Fruit fly (Drosophila melanogaster): ENCODE results near the gene CG2614.

The CG2614 gene

DNA sequence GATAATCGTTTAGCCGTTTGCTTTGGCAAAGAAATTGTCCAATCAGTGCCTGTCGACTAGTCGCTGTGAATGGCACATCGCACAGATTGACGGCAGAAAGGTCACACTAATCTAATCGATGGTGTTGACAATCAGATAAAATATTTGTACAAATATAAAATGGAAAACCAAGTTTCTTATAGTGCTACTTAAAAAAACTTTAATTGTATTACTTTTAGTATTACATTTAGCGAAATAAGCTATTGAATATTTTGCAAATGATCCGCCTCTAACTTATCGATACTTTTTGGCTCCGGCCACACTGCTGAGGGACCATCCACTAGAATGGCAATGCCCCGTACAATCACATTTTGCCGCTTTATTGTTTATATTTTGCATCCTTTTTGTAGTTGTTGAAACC lies at the start of gene CG2614, which contains the start of gene brun:
Gene CG2614 (plus strand): TSS at position 317 of the 400 bp plus-strand sequence.
Gene brun (minus strand): TSS at position 69 of the 400 bp plus-strand sequence.
- no peak for TF ChIP-seq psq (optimal IDR thresholded peaks at IDR 0.05)
- TF ChIP-seq h (optimal IDR thresholded peaks at IDR 0.05), result no peak
- no peak for TF ChIP-seq Myc (optimal IDR thresholded peaks at IDR 0.05)
- TF ChIP-seq ttk (optimal IDR thresholded peaks at IDR 0.05), result no peak
- TF ChIP-seq Sin3A (optimal IDR thresholded peaks at IDR 0.05), result no peak
- no peak for TF ChIP-seq insv (optimal IDR thresholded peaks at IDR 0.05)

DNA sequence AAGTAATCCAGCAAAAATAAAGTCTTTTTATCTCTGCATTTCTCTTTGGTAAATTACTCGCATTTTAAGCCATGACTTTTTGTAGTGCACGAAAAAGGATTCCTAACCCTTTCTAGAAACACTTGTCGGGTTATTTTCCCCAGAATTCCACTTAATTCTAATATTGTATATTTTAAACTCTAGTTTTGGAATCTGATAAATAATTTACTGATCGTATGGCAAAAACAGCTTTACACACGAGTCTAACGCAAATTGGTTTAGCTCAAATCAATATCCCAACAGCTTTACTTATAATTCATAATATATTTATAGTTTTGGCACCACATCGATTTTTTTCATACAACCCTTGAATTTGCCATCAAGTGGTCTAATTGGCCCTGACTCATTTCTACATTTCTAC lies 42.0 kb upstream of the CG2614 start, which contains the start of gene CG15475:
Gene CG15475 (plus strand): TSS at position 301 of the 400 bp plus-strand sequence.
- TF ChIP-seq psq (optimal IDR thresholded peaks at IDR 0.05) (no peak), insv (optimal IDR thresholded peaks at IDR 0.05) (no peak), Sin3A (optimal IDR thresholded peaks at IDR 0.05) (no peak), ttk (optimal IDR thresholded peaks at IDR 0.05) (no peak), Myc (optimal IDR thresholded peaks at IDR 0.05) (no peak), h (optimal IDR thresholded peaks at IDR 0.05) (no peak)

DNA sequence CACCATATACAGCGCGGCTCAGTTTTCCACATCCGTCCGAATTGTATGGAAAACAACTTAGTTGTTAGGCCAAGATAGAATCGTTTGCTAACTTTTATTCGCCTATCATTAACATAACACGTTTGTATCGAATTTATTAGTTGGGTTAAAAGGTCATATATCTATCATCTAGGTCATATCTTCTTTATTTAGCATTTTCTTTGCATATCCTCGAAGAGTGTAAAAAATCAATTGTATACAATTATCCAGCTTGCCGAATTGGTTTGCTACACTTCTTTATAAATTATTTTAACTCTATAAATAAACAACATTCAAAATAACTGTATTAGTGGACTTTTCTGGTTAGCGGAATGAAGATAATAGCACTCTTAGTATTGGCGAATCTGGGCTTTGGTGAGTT lies 22.0 kb upstream of the CG2614 start, which contains the start of gene CG17472:
Gene CG17472 (plus strand): TSS at position 301 of the 400 bp plus-strand sequence.
- no peak for TF ChIP-seq Myc (optimal IDR thresholded peaks at IDR 0.05)
- no peak for TF ChIP-seq Sin3A (optimal IDR thresholded peaks at IDR 0.05)
- no peak for TF ChIP-seq insv (optimal IDR thresholded peaks at IDR 0.05)
- TF ChIP-seq psq (optimal IDR thresholded peaks at IDR 0.05), result no peak
- no peak for TF ChIP-seq h (optimal IDR thresholded peaks at IDR 0.05)
- TF ChIP-seq ttk (optimal IDR thresholded peaks at IDR 0.05), result no peak

DNA sequence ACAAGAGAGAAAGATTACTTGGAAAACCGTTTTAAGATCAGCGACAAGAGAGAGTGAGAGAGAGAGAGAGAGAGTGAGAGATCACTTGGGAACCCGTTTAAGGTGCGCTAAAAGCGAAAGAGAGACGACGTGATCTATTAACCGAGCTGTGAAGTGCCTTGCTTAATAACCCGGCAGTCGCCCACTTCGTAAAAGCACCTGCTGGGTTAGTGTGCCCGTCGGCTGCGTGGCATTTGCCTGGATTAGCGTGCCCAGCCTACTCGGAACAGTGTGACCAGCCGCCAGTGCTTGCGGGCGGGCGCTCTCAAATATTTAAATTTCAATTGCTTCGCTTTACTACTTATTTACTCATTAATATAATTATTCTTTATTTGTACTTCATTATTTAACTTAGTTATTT lies 17.8 kb upstream of the CG2614 start:
- TF ChIP-seq Sin3A (optimal IDR thresholded peaks at IDR 0.05), result no peak

DNA sequence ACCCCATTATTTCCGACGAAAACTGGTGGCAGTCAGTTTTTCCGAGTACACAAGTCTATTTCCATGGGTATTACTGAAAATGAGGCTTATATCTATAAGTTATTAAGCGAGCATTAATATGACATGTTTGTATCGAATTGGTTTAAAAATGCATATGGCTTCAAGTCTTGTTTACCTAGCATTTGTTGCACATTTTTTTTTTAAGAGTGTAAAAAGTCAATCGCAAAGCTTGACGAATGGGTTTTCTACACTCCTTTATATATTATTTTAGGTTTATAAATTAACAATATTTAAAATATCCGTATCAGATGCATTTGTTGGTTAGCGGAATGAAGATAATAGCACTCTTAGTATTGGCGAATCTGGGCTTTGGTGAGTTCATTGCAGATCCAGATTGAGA lies 16.4 kb upstream of the CG2614 start, which contains the start of gene CG31680:
Gene CG31680 (plus strand): TSS at position 301 of the 400 bp plus-strand sequence.
- TF ChIP-seq psq (optimal IDR thresholded peaks at IDR 0.05) (no peak), h (optimal IDR thresholded peaks at IDR 0.05) (no peak), insv (optimal IDR thresholded peaks at IDR 0.05) (no peak), Sin3A (optimal IDR thresholded peaks at IDR 0.05) (no peak), Myc (optimal IDR thresholded peaks at IDR 0.05) (no peak), ttk (optimal IDR thresholded peaks at IDR 0.05) (no peak)

DNA sequence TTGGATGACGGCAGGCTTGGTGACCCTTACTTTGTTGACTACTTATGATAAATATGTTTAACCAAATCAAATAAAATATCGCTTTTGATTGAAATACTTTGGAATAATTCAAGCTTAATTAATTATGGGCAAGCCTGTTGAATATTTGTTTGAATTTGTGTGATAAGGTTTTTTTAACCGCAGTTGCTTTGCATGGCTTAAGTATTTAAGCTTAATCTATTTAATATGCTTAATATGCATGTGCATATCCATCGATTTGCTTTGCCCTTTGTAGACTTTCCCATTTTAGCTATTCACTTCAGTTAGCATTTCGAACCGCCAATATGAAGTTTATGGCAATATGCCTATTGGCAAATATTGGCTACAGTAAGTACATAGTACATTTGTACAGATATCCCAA lies 15.6 kb upstream of the CG2614 start, which contains the start of gene Sfp38D:
Gene Sfp38D (plus strand): TSS at position 301 of the 400 bp plus-strand sequence.
- TF ChIP-seq psq (optimal IDR thresholded peaks at IDR 0.05) (no peak), insv (optimal IDR thresholded peaks at IDR 0.05) (no peak), Sin3A (optimal IDR thresholded peaks at IDR 0.05) (no peak), h (optimal IDR thresholded peaks at IDR 0.05) (no peak), Myc (optimal IDR thresholded peaks at IDR 0.05) (no peak), ttk (optimal IDR thresholded peaks at IDR 0.05) (no peak)

DNA sequence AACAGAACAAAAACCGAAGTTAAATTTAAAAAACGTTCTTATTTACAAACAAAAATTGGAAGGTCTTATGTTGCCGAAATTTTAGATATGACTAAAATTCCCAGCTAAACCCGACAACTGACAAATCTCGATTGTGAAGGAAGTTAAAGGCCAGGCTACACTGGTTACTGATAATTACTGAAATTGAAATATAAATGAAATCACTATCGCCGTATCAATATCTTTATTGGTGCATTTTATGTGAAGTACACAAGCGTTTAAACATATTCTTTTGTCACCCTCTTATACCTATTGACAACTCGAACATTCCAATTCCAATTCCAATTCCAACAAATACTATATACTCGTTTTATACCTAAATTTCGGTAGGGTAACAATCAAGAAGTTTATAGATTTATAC lies 13.1 kb upstream of the CG2614 start, which contains the start of gene CG17470:
Gene CG17470 (minus strand): TSS at position 101 of the 400 bp plus-strand sequence.
- TF ChIP-seq h (optimal IDR thresholded peaks at IDR 0.05), result no peak
- TF ChIP-seq psq (optimal IDR thresholded peaks at IDR 0.05), result no peak
- no peak for TF ChIP-seq Sin3A (optimal IDR thresholded peaks at IDR 0.05)
- no peak for TF ChIP-seq ttk (optimal IDR thresholded peaks at IDR 0.05)
- TF ChIP-seq insv (optimal IDR thresholded peaks at IDR 0.05), result no peak
- no peak for TF ChIP-seq Myc (optimal IDR thresholded peaks at IDR 0.05)

DNA sequence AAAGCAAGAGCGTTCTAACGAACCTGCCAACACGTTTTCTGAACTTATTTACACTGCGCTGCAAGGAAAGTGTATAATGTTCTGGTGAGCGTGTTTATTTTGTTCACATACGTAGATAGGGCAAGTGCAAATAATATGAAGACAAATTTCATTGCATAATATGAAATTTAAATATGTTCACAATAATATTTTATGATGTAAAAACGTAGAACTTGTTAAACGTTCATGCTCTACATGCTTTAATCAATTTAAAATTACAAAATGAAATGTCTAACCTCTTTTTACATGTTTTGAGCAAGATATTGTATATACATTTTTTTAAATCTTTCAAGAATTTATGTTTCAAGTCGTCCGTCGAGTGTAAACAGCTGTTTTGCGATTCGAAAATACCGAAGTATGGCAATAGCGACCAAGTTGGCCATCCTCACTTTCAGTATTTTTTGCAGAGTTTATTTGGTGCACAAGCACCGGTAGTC lies 10.8 kb upstream of the CG2614 start, which contains the start of the genes phr6-4 and CG2608:
Gene phr6-4 (minus strand): TSS at position 398 of the 476 bp plus-strand sequence.
Gene CG2608 (plus strand): TSS at position 429 of the 476 bp plus-strand sequence.
- TF ChIP-seq insv (optimal IDR thresholded peaks at IDR 0.05), result no peak
- no peak for TF ChIP-seq ttk (optimal IDR thresholded peaks at IDR 0.05)
- no peak for TF ChIP-seq psq (optimal IDR thresholded peaks at IDR 0.05)

DNA sequence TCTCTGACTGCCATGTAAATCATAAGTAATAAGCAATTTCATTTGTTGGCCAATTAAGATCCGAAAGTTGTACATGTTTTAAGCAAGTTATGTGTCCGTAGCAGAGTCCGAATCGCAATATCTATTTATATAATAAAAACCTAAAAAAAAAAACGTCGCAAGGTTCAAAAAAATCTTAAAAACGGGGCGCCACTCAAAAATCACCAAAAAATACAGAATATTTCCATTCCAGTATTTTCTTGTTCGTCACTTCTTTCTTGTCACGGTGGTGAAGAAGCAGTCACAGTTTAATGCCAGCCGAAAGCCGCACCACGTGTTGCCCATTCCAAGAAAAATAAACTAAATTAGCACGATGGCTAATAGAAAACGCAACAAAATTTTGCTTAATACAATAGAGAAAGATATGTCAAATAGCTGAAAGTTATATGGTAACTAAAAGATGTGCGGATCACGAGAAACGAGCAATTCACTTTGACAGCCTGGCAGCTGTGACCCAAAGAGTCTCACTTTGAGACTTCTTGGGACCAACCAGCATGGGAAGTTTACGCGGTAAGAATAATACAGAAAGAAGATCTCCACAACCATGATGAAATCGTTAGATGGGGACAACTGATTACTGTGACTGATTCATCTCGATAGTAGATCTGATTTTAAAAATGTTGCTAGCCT lies 8.9 kb upstream of the CG2614 start:
- TF ChIP-seq insv (optimal IDR thresholded peaks at IDR 0.05) (no peak), Sin3A (optimal IDR thresholded peaks at IDR 0.05) (no peak), psq (optimal IDR thresholded peaks at IDR 0.05) (no peak)

DNA sequence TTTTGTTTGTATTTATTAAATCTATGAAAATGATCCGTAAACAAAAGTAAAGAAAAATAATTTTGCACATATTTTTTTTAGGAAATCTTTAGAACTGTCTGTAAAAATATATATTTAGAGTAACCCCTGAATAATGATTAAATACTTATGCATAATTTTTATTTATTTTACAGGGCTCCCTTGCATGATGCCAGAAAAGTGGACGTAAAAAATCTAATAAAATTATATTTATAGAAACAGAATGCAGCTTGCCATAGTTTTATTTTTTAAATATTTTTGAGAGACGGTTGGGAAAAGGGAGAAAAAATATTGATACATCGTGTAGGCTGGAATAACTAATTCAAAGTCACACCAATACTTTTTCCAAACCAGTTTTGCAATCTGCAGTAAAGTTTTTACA lies 7.6 kb upstream of the CG2614 start, which contains the start of gene CG18810:
Gene CG18810 (plus strand): TSS at position 301 of the 400 bp plus-strand sequence.
- TF ChIP-seq Myc (optimal IDR thresholded peaks at IDR 0.05) (no peak), insv (optimal IDR thresholded peaks at IDR 0.05) (no peak), ttk (optimal IDR thresholded peaks at IDR 0.05) (no peak), Sin3A (optimal IDR thresholded peaks at IDR 0.05) (no peak), psq (optimal IDR thresholded peaks at IDR 0.05) (no peak), h (optimal IDR thresholded peaks at IDR 0.05) (no peak)

DNA sequence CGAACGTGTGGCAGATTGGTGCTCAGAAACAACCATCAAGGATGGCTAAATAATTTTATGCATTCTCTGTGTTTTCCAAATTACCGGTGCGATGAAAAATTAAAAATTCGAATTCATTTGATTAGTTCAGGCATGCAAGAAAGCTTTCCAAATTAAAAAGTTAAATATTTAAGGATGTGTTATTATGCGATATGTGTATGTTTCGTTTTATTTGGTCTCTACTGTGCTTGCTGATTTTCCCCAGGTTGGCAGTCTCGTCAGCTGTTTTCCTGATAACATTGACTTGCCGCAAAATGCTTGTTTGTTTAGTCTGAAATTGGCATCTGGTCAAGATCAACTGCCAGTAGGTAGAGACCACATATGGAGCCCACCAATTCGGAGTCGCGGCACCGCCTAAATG lies 6.3 kb upstream of the CG2614 start, which contains the start of gene CG2611:
Gene CG2611 (plus strand): TSS at position 299 of the 400 bp plus-strand sequence.
- TF ChIP-seq psq (optimal IDR thresholded peaks at IDR 0.05), result no peak
- no peak for TF ChIP-seq ttk (optimal IDR thresholded peaks at IDR 0.05)
- no peak for TF ChIP-seq h (optimal IDR thresholded peaks at IDR 0.05)
- TF ChIP-seq insv (optimal IDR thresholded peaks at IDR 0.05), result no peak
- TF ChIP-seq Myc (optimal IDR thresholded peaks at IDR 0.05), result no peak
- TF ChIP-seq Sin3A (optimal IDR thresholded peaks at IDR 0.05), result no peak

DNA sequence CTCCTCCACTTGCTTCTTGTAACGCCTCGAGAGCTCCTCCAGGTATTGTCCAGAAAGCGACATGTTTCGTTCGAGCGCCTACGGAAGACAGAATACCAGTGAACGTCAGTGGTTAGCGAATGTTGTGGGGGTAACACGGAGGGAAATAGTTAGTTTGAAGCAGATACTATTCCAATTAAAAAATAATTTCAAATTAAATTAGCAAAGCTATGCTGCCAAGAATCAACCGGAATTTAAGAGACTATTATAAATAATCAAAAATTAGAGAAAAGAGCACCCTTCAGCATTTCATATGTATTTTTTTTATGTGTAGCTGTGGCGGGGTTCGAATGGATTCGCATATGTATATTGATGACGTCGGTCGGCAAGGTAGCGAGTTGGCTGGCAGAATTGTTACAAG lies 4.8 kb downstream of the CG2614 start:
- TF ChIP-seq insv (optimal IDR thresholded peaks at IDR 0.05) (no peak), Myc (optimal IDR thresholded peaks at IDR 0.05) (no peak), psq (optimal IDR thresholded peaks at IDR 0.05) (no peak), h (optimal IDR thresholded peaks at IDR 0.05) (no peak), ttk (optimal IDR thresholded peaks at IDR 0.05) (no peak)

Data from Kc167 (cell line).